Worm (Caenorhabditis elegans) whole organism, mixed stage, embryonic: ENCODE results near the gene npp-15.
A peak's percentile ranks its signal among the peaks of the same experiment; 100 is the strongest.

Experiments used
- M03D4.4 ChIP-seq: sonication (generic microtip); optimal IDR thresholded peaks from 2 replicates; lab custom pipeline; 2017; ENCODE audit warnings: mild to moderate bottlenecking, missing genetic modification characterization, missing compliant biosample characterization
- bed-3 ChIP-seq: fragments of 200-800 bp; sonication (Bioruptor generic); optimal IDR thresholded peaks from 3 replicates; lab custom pipeline; 2018; ENCODE audit warnings: mild to moderate bottlenecking, missing genetic modification characterization, moderate library complexity, missing compliant biosample characterization
- blmp-1 ChIP-seq: fragments of 150-350 bp; optimal IDR thresholded peaks from 2 replicates; lab custom pipeline; 2014; ENCODE audit warnings: missing biosample characterization, missing genetic modification characterization
- ceh-39 ChIP-seq: fragments of 150-350 bp; optimal IDR thresholded peaks from 2 replicates; lab custom pipeline; 2014; ENCODE audit warnings: missing biosample characterization, missing genetic modification characterization
- ceh-43 ChIP-seq: fragments of 200-800 bp; sonication (Bioruptor generic); optimal IDR thresholded peaks from 2 replicates; lab custom pipeline; 2018; ENCODE audit warnings: mild to moderate bottlenecking, missing genetic modification characterization, moderate library complexity, missing compliant biosample characterization
- ces-1 ChIP-seq: fragments of 150-350 bp; optimal IDR thresholded peaks from 2 replicates; lab custom pipeline; 2014; ENCODE audit warnings: missing biosample characterization, missing genetic modification reagents, missing genetic modification characterization
- cnd-1 ChIP-seq: fragments of 200-800 bp; sonication (Bioruptor generic); optimal IDR thresholded peaks from 2 replicates; lab custom pipeline; 2018; ENCODE audit warnings: mild to moderate bottlenecking, missing genetic modification characterization, missing compliant biosample characterization
- drap-1 ChIP-seq: fragments of 200-800 bp; sonication (Bioruptor generic); optimal IDR thresholded peaks from 3 replicates; lab custom pipeline; 2018; ENCODE audit warnings: mild to moderate bottlenecking, missing genetic modification characterization, missing compliant biosample characterization
- elt-1 ChIP-seq: sonication (generic microtip); optimal IDR thresholded peaks from 2 replicates; lab custom pipeline; 2017; ENCODE audit warnings: missing genetic modification characterization, mild to moderate bottlenecking, missing compliant biosample characterization, antibody characterized with exemption, moderate library complexity, borderline replicate concordance; ENCODE audit not compliant: insufficient read depth
- elt-3 ChIP-seq: fragments of 150-350 bp; optimal IDR thresholded peaks from 2 replicates; lab custom pipeline; 2014; ENCODE audit warnings: missing biosample characterization, missing genetic modification characterization
- flh-1 ChIP-seq: fragments of 200-800 bp; sonication (Bioruptor generic); optimal IDR thresholded peaks from 2 replicates; lab custom pipeline; 2018; ENCODE audit warnings: mild to moderate bottlenecking, missing genetic modification characterization, moderate library complexity, missing compliant biosample characterization
- ham-2 ChIP-seq: fragments of 200-800 bp; sonication (Bioruptor generic); optimal IDR thresholded peaks from 2 replicates; lab custom pipeline; 2018; ENCODE audit warnings: mild to moderate bottlenecking, missing genetic modification characterization, missing compliant biosample characterization
- hlh-1 ChIP-seq: fragments of 150-350 bp; optimal IDR thresholded peaks from 2 replicates; lab custom pipeline; 2014; ENCODE audit warnings: missing biosample characterization, missing genetic modification reagents, missing genetic modification characterization
- lin-13 ChIP-seq: fragments of 150-350 bp; optimal IDR thresholded peaks from 2 replicates; lab custom pipeline; 2014; ENCODE audit warnings: missing biosample characterization, missing genetic modification characterization
- lin-32 ChIP-seq: fragments of 200-800 bp; sonication (Bioruptor generic); optimal IDR thresholded peaks from 2 replicates; lab custom pipeline; 2018; ENCODE audit warnings: mild to moderate bottlenecking, missing genetic modification characterization, missing compliant biosample characterization
- lsy-2 ChIP-seq: fragments of 150-350 bp; optimal IDR thresholded peaks from 2 replicates; lab custom pipeline; 2014; ENCODE audit warnings: missing biosample characterization, missing genetic modification characterization
- mab-5 ChIP-seq: fragments of 150-350 bp; optimal IDR thresholded peaks from 2 replicates; lab custom pipeline; 2014; ENCODE audit warnings: missing biosample characterization, missing genetic modification characterization
- mep-1 ChIP-seq: fragments of 150-350 bp; optimal IDR thresholded peaks from 2 replicates; lab custom pipeline; 2017; ENCODE audit warnings: missing biosample characterization, missing genetic modification reagents, missing genetic modification characterization, inconsistent platforms
- mls-2 ChIP-seq: sonication (generic microtip); optimal IDR thresholded peaks from 2 replicates; lab custom pipeline; 2016; ENCODE audit warnings: mild to moderate bottlenecking, missing genetic modification characterization, moderate library complexity, missing compliant biosample characterization
- nhr-12 ChIP-seq: fragments of 150-350 bp; optimal IDR thresholded peaks from 2 replicates; lab custom pipeline; 2014; ENCODE audit warnings: missing biosample characterization, missing genetic modification characterization
- nhr-2 ChIP-seq: fragments of 150-350 bp; optimal IDR thresholded peaks from 2 replicates; lab custom pipeline; 2014; ENCODE audit warnings: missing biosample characterization, missing genetic modification characterization
- nhr-237 ChIP-seq: fragments of 150-350 bp; optimal IDR thresholded peaks from 2 replicates; lab custom pipeline; 2014; ENCODE audit warnings: missing biosample characterization, missing genetic modification characterization
- nhr-28 ChIP-seq: fragments of 150-350 bp; optimal IDR thresholded peaks from 2 replicates; lab custom pipeline; 2014; ENCODE audit warnings: missing biosample characterization, missing genetic modification characterization
- nhr-76 ChIP-seq: sonication (generic microtip); optimal IDR thresholded peaks from 2 replicates; lab custom pipeline; 2017; ENCODE audit warnings: missing biosample characterization, missing genetic modification characterization
- pha-4 ChIP-seq: fragments of 150-350 bp; optimal IDR thresholded peaks from 2 replicates; lab custom pipeline; 2018; ENCODE audit warnings: missing biosample characterization, missing genetic modification reagents, missing genetic modification characterization
- sem-2 ChIP-seq: fragments of 200-800 bp; sonication (Bioruptor generic); optimal IDR thresholded peaks from 2 replicates; lab custom pipeline; 2018; ENCODE audit warnings: mild to moderate bottlenecking, missing genetic modification characterization, missing compliant biosample characterization
- snpc-4 ChIP-seq: fragments of 150-350 bp; optimal IDR thresholded peaks from 2 replicates; lab custom pipeline; 2014; ENCODE audit warnings: missing biosample characterization, missing genetic modification characterization
- sptf-1 ChIP-seq: sonication (generic microtip); optimal IDR thresholded peaks from 2 replicates; lab custom pipeline; 2017; ENCODE audit warnings: mild to moderate bottlenecking, missing genetic modification characterization, moderate library complexity, missing compliant biosample characterization
- tbx-8 ChIP-seq: fragments of 200-800 bp; sonication (Bioruptor generic); optimal IDR thresholded peaks from 2 replicates; lab custom pipeline; 2018; ENCODE audit warnings: mild to moderate bottlenecking, missing genetic modification characterization, moderate library complexity, missing compliant biosample characterization
- unc-120 ChIP-seq: sonication (generic microtip); optimal IDR thresholded peaks from 2 replicates; lab custom pipeline; 2017; ENCODE audit warnings: missing genetic modification characterization, missing compliant biosample characterization; ENCODE audit not compliant: poor library complexity, severe bottlenecking
- unc-39 ChIP-seq: fragments of 150-350 bp; optimal IDR thresholded peaks from 2 replicates; lab custom pipeline; 2014; ENCODE audit warnings: missing biosample characterization, missing genetic modification characterization
- unc-62 ChIP-seq: fragments of 150-350 bp; optimal IDR thresholded peaks from 2 replicates; lab custom pipeline; 2014; ENCODE audit warnings: missing biosample characterization, missing genetic modification reagents, missing genetic modification characterization
- zip-8 ChIP-seq: fragments of 150-350 bp; optimal IDR thresholded peaks from 2 replicates; lab custom pipeline; 2014; ENCODE audit warnings: missing biosample characterization, missing genetic modification characterization
- ztf-11 ChIP-seq: fragments of 150-350 bp; optimal IDR thresholded peaks from 2 replicates; lab custom pipeline; 2014; ENCODE audit warnings: missing biosample characterization, missing genetic modification characterization

The npp-15 gene

ce11 chrIII:7972061-7972460 is 43.2 kb downstream of the npp-15 start, which contains the start of gene F54H12.5:
Gene F54H12.5 (minus strand): TSS chrIII:7972161.
- TF ChIP-seq hlh-1 (tag; lab: Kevin White, UChicago) = no peak
- TF ChIP-seq snpc-4 (tag; lab: Kevin White, UChicago) = no peak
- peak; percentile 27 for TF ChIP-seq ceh-39 (tag; lab: Kevin White, UChicago)

ce11 chrIII:7972687-7973086 is 43.8 kb downstream of the npp-15 start:
- TF ChIP-seq nhr-2 (tag; lab: Kevin White, UChicago) = no peak
- TF ChIP-seq drap-1 (GFP tag; lab: Kevin White, UChicago) = no peak
- TF ChIP-seq flh-1 (GFP tag; lab: Kevin White, UChicago) = no peak
- no peak for TF ChIP-seq nhr-12
- no peak for TF ChIP-seq tbx-8 (GFP tag; lab: Kevin White, UChicago)
- TF ChIP-seq mls-2 = no peak
- no peak for TF ChIP-seq M03D4.4

- TF ChIP-seq mls-2 = no peak
- TF ChIP-seq nhr-237 (tag; lab: Kevin White, UChicago) = peak; percentile 28
- TF ChIP-seq mep-1 = peak; percentile 30
- peak; percentile 80 for TF ChIP-seq lsy-2
- peak; percentile 67 for TF ChIP-seq pha-4 (tag; lab: Kevin White, UChicago)
- no peak for TF ChIP-seq mab-5 (tag; lab: Kevin White, UChicago)
- TF ChIP-seq bed-3 = no peak
- TF ChIP-seq elt-1 (tag; lab: Kevin White, UChicago) = no peak
- no peak for TF ChIP-seq unc-120 (tag; lab: Kevin White, UChicago)
- peak; percentile 6 for TF ChIP-seq unc-62 (GFP tag; lab: Kevin White, UChicago)
- no peak for TF ChIP-seq nhr-28 (tag; lab: Kevin White, UChicago)
- peak; percentile 22 for TF ChIP-seq drap-1 (GFP tag; lab: Kevin White, UChicago)
- no peak for TF ChIP-seq snpc-4 (tag; lab: Kevin White, UChicago)
- peak; percentile 33 for TF ChIP-seq ces-1 (GFP tag; lab: Kevin White, UChicago)
- no peak for TF ChIP-seq sptf-1 (tag; lab: Kevin White, UChicago)
- no peak for TF ChIP-seq ceh-39 (tag; lab: Kevin White, UChicago)
- TF ChIP-seq flh-1 (GFP tag; lab: Kevin White, UChicago) = no peak
- TF ChIP-seq elt-3 = no peak
- no peak for TF ChIP-seq M03D4.4
- no peak for TF ChIP-seq ztf-11 (tag; lab: Kevin White, UChicago)
- peak; percentile 28 for TF ChIP-seq hlh-1 (tag; lab: Kevin White, UChicago)
- TF ChIP-seq lin-13 (tag; lab: Kevin White, UChicago) = peak; percentile 43
- no peak for TF ChIP-seq ham-2 (GFP tag; lab: Kevin White, UChicago)
- no peak for TF ChIP-seq cnd-1 (tag; lab: Kevin White, UChicago)
- no peak for TF ChIP-seq nhr-2 (tag; lab: Kevin White, UChicago)
Measured at ce11 chrIII:7973201-7973767, 44.4 kb downstream of the npp-15 start, which contains the start of the genes eef-1B.1 and aco-2. Gene eef-1B.1 (minus strand): TSS chrIII:7973386. Gene aco-2 (plus strand): TSS chrIII:7973717.

- TF ChIP-seq ceh-39 (tag; lab: Kevin White, UChicago) (no peak), unc-39 (tag; lab: Kevin White, UChicago) (no peak), blmp-1 (tag; lab: Kevin White, UChicago) (no peak), nhr-237 (tag; lab: Kevin White, UChicago) (no peak), nhr-76 (tag; lab: Kevin White, UChicago) (no peak), tbx-8 (GFP tag; lab: Kevin White, UChicago) (no peak), ceh-43 (GFP tag; lab: Kevin White, UChicago) (no peak), snpc-4 (tag; lab: Kevin White, UChicago) (no peak), nhr-28 (tag; lab: Kevin White, UChicago) (no peak), lin-13 (tag; lab: Kevin White, UChicago) (no peak), zip-8 (tag; lab: Kevin White, UChicago) (no peak), cnd-1 (tag; lab: Kevin White, UChicago) (no peak), sem-2 (GFP tag; lab: Kevin White, UChicago) (no peak), mls-2 (no peak), pha-4 (tag; lab: Kevin White, UChicago) (no peak), mep-1 (no peak), drap-1 (GFP tag; lab: Kevin White, UChicago) (no peak), lin-32 (GFP tag; lab: Kevin White, UChicago) (no peak), bed-3 (no peak)
Measured at ce11 chrIII:7973968-7974607, 45.2 kb downstream of the npp-15 start.
